Worm (Caenorhabditis elegans) whole organism, L4 larva: Measurements from ENCODE around the gene gldi-8.

Experiments
- ZK546.5 ChIP-seq, 2 experiments: sonication (generic microtip); optimal IDR thresholded peaks; 2 replicates each; lab custom pipeline; 2017; ENCODE audit warnings: missing biosample characterization in 2 of 2, missing genetic modification characterization in 2 of 2
- ama-1 ChIP-seq: fragments of 150-350 bp; optimal IDR thresholded peaks from 2 replicates; lab custom pipeline; 2014; ENCODE audit warnings: inconsistent platforms, mixed read lengths

ce11 chrIII:12568962-12569361, 30.6 kb downstream of the gldi-8 start:
- TF ChIP-seq ama-1 (lab: Kevin White, UChicago) (no peak), ZK546.5 (tag; optimal IDR thresholded peaks at IDR 0.05; lab: Kevin White, UChicago) (no peak)
